Worm (Caenorhabditis elegans): Measurements from ENCODE around the gene F54B11.4.

Gene F54B11.4

ce11 chrX:13598021-13598499, 5.6 kb downstream of the F54B11.4 start, which contains the start of gene bra-1 (continued):
- TF ChIP-seq mxl-3 (GFP tag; optimal IDR thresholded peaks at IDR 0.05) (no peak), ZK337.2 (GFP tag; IDR thresholded peaks at IDR 0.05) (no peak), lin-13 (GFP tag; optimal IDR thresholded peaks at IDR 0.05) (no peak), F44E2.7 (GFP tag; IDR thresholded peaks at IDR 0.05) (no peak), F37D6.2 (tag; optimal IDR thresholded peaks at IDR 0.05) (peak; percentile 27), ceh-62 (tag; optimal IDR thresholded peaks at IDR 0.05) (no peak), hmg-1.1 (GFP tag; IDR thresholded peaks at IDR 0.05) (peak; percentile 45; the same call in 1 of the 2 replicates), dmd-6 (GFP tag; IDR thresholded peaks at IDR 0.05) (peak; percentile 20; the same call in 1 of the 2 replicates), rbr-2 (tag; optimal IDR thresholded peaks at IDR 0.05) (peak; percentile 53), ama-1 (optimal IDR thresholded peaks at IDR 0.05) (no peak), dve-1 (tag; optimal IDR thresholded peaks at IDR 0.05; ENCODE audit: insufficient read depth) (peak; percentile 64), aha-1 (tag) (no peak), unc-62 (GFP tag; optimal IDR thresholded peaks at IDR 0.05 in 1 of 2) (no peak), unc-62 (tag; optimal IDR thresholded peaks at IDR 0.05) (no peak), ceh-20 (GFP tag; IDR thresholded peaks at IDR 0.05) (no peak), hlh-30 (tag; optimal IDR thresholded peaks at IDR 0.05; ENCODE audit: insufficient read depth) (peak; percentile 90), ztf-11 (tag; optimal IDR thresholded peaks at IDR 0.05) (no peak), zag-1 (tag; optimal IDR thresholded peaks at IDR 0.05) (no peak), lsy-2 (tag; optimal IDR thresholded peaks at IDR 0.05) (peak in 1 of 2 experiments; percentile 56), Y75B8A.6 (GFP tag; IDR thresholded peaks at IDR 0.05) (no peak)

ce11 chrX:13600136-13600535, 7.7 kb downstream of the F54B11.4 start, which contains the start of gene F54B11.7:
TSS of gene F54B11.7 (plus strand) at chrX:13600436.
- TF ChIP-seq nhr-28 (tag; optimal IDR thresholded peaks at IDR 0.05) (no peak), nhr-11 (tag; optimal IDR thresholded peaks at IDR 0.05) (no peak), arid-1 (GFP tag; conservative IDR thresholded peaks at IDR 0.05) (no peak), nhr-237 (tag; optimal IDR thresholded peaks at IDR 0.05) (no peak), fkh-10 (GFP tag; optimal IDR thresholded peaks at IDR 0.05) (no peak), sdz-12 (GFP tag; optimal IDR thresholded peaks at IDR 0.05) (no peak)

- TF ChIP-seq zip-11 (GFP tag; IDR thresholded peaks at IDR 0.05) (no peak), lsy-2 (tag; optimal IDR thresholded peaks at IDR 0.05) (no peak), ZK337.2 (GFP tag; IDR thresholded peaks at IDR 0.05) (no peak), nhr-237 (tag; optimal IDR thresholded peaks at IDR 0.05) (no peak), mxl-3 (GFP tag; optimal IDR thresholded peaks at IDR 0.05) (peak; percentile 8), madf-9 (GFP tag; conservative IDR thresholded peaks at IDR 0.05) (no peak), nhr-10 (tag; optimal IDR thresholded peaks at IDR 0.05) (no peak), dve-1 (tag; optimal IDR thresholded peaks at IDR 0.05; ENCODE audit: insufficient read depth) (no peak), lim-7 (GFP tag; IDR thresholded peaks at IDR 0.05) (no peak), aly-2 (tag; optimal IDR thresholded peaks at IDR 0.05) (no peak), snpc-1.2 (GFP tag; IDR thresholded peaks at IDR 0.05) (no peak), sdz-12 (GFP tag; optimal IDR thresholded peaks at IDR 0.05) (no peak), unc-62 (GFP tag; optimal IDR thresholded peaks at IDR 0.05 in 1 of 2) (no peak), unc-62 (tag; optimal IDR thresholded peaks at IDR 0.05) (no peak), D1046.2 (GFP tag; IDR thresholded peaks at IDR 0.05) (no peak), zip-2 (tag; optimal IDR thresholded peaks at IDR 0.05) (no peak), nhr-41 (GFP tag; IDR thresholded peaks at IDR 0.05) (no peak), hlh-30 (tag; optimal IDR thresholded peaks at IDR 0.05; ENCODE audit: insufficient read depth) (peak; percentile 73)
Measured at ce11 chrX:13603826-13604225, 11.4 kb downstream of the F54B11.4 start, which contains the start of gene F54B11.8. TSS of gene F54B11.8 (minus strand) at chrX:13603926.

ce11 chrX:13604946-13605617, 12.6 kb downstream of the F54B11.4 start, which contains the start of gene F54B11.9:
TSS of gene F54B11.9 (plus strand) at chrX:13605567.
- TF ChIP-seq ces-1 (GFP tag; optimal IDR thresholded peaks at IDR 0.05) = no peak
- TF ChIP-seq aha-1 (tag) = peak; percentile 41
- no peak for TF ChIP-seq lin-39 (tag; optimal IDR thresholded peaks at IDR 0.05)
- no peak for TF ChIP-seq gei-8 (GFP tag; optimal IDR thresholded peaks at IDR 0.05)
- no peak for TF ChIP-seq lir-3 (tag; optimal IDR thresholded peaks at IDR 0.05)
- TF ChIP-seq nhr-48 (tag; optimal IDR thresholded peaks at IDR 0.05) = no peak
- TF ChIP-seq pqm-1 (tag; optimal IDR thresholded peaks at IDR 0.05) = no peak
- TF ChIP-seq daf-16 (GFP tag; optimal IDR thresholded peaks at IDR 0.05) = peak in 1 of 2 experiments; percentile 28
- TF ChIP-seq daf-16 (tag; optimal IDR thresholded peaks at IDR 0.05) = no peak
- TF ChIP-seq nhr-11 (tag; optimal IDR thresholded peaks at IDR 0.05) = peak; percentile 56
- TF ChIP-seq unc-39 (tag; optimal IDR thresholded peaks at IDR 0.05) = no peak
- TF ChIP-seq zfp-2 (tag; optimal IDR thresholded peaks at IDR 0.05) = no peak
- no peak for TF ChIP-seq ama-1 (optimal IDR thresholded peaks at IDR 0.05)
- peak; percentile 13; the same call in 1 of the 2 replicates for TF ChIP-seq set-16 (GFP tag; IDR thresholded peaks at IDR 0.05)
- no peak for TF ChIP-seq lin-1 (GFP tag; IDR thresholded peaks at IDR 0.05)
